Fruit fly (Drosophila melanogaster) whole organism, embryonic: Measurements from ENCODE around the gene CG7991.

Experiments used
- Atf3 ChIP-seq: fragments of 200-800 bp; sonication (Bioruptor generic); optimal IDR thresholded peaks from 3 replicates; lab custom pipeline; 2016; ENCODE audit warnings: missing biosample characterization, missing genetic modification characterization
- CG1024 ChIP-seq: fragments of 200-800 bp; sonication (Bioruptor generic); IDR thresholded peaks from 2 replicates; pipeline ENCODE4 v1.3.6; 2022; ENCODE audit warnings: missing biosample characterization, missing genetic modification characterization
- CG10462 ChIP-seq: fragments of 200-800 bp; sonication (Bioruptor generic); optimal IDR thresholded peaks from 2 replicates; lab custom pipeline; 2016; ENCODE audit warnings: missing biosample characterization, missing genetic modification characterization
- CG10543 ChIP-seq: fragments of 200-800 bp; sonication (Bioruptor generic); optimal IDR thresholded peaks from 3 replicates; lab custom pipeline; 2017; ENCODE audit warnings: missing biosample characterization, mild to moderate bottlenecking, missing genetic modification characterization, moderate library complexity
- CG11247 ChIP-seq: fragments of 200-800 bp; sonication (Bioruptor generic); IDR thresholded peaks from 2 replicates; pipeline ENCODE4 v1.3.6; 2022; ENCODE audit warnings: missing biosample characterization, missing genetic modification characterization
- CG11560 ChIP-seq: fragments of 200-800 bp; sonication (Bioruptor generic); IDR thresholded peaks from 3 replicates; pipeline ENCODE4 v1.3.6; 2022; ENCODE audit warnings: missing biosample characterization, missing genetic modification characterization
- CG13894 ChIP-seq: fragments of 200-800 bp; sonication (Bioruptor generic); optimal IDR thresholded peaks from 3 replicates; lab custom pipeline; 2018; ENCODE audit warnings: missing biosample characterization, mild to moderate bottlenecking, missing genetic modification characterization, moderate library complexity
- CG17361 ChIP-seq: fragments of 200-800 bp; sonication (Bioruptor generic); IDR thresholded peaks from 3 replicates; pipeline ENCODE4 v1.3.6; 2022; ENCODE audit warnings: missing biosample characterization, missing genetic modification characterization
- CG17385 ChIP-seq: fragments of 200-800 bp; sonication (Bioruptor generic); optimal IDR thresholded peaks from 3 replicates; lab custom pipeline; 2018; ENCODE audit warnings: missing biosample characterization, mild to moderate bottlenecking, missing genetic modification characterization
- CG1832 ChIP-seq: fragments of 200-800 bp; sonication (Bioruptor generic); optimal IDR thresholded peaks from 2 replicates; lab custom pipeline; 2017; ENCODE audit warnings: missing biosample characterization, mild to moderate bottlenecking, missing genetic modification characterization, inconsistent platforms
- CG33213 ChIP-seq: fragments of 200-800 bp; sonication (Bioruptor generic); optimal IDR thresholded peaks from 3 replicates; lab custom pipeline; 2016; ENCODE audit warnings: missing biosample characterization, missing genetic modification characterization
- CG4617 ChIP-seq: fragments of 200-800 bp; sonication (Bioruptor generic); optimal IDR thresholded peaks from 3 replicates; lab custom pipeline; 2016; ENCODE audit warnings: missing biosample characterization, missing genetic modification characterization, borderline replicate concordance
- CG4854 ChIP-seq: fragments of 200-800 bp; sonication (Bioruptor generic); optimal IDR thresholded peaks from 2 replicates; lab custom pipeline; 2016; ENCODE audit warnings: missing biosample characterization, missing genetic modification characterization, inconsistent platforms
- CG6683 ChIP-seq: fragments of 200-800 bp; sonication (Bioruptor generic); optimal IDR thresholded peaks from 2 replicates; lab custom pipeline; 2017; ENCODE audit warnings: missing biosample characterization, mild to moderate bottlenecking, missing genetic modification characterization, missing genetic modification reagents
- CG7928 ChIP-seq: fragments of 200-800 bp; sonication (Bioruptor generic); optimal IDR thresholded peaks from 2 replicates; lab custom pipeline; 2017; ENCODE audit warnings: missing biosample characterization, mild to moderate bottlenecking, missing genetic modification characterization
- CG8290 ChIP-seq, 3 experiments: fragments of 200-800 bp; sonication (Bioruptor generic); optimal IDR thresholded peaks; 2 replicates each; lab custom pipeline; 2016 to 2019; ENCODE audit warnings: missing biosample characterization in 3 of 3, missing genetic modification characterization in 3 of 3, mild to moderate bottlenecking in 2 of 3, moderate library complexity in 1 of 3
- CG9215 ChIP-seq: fragments of 200-800 bp; sonication (Bioruptor generic); IDR thresholded peaks from 2 replicates; pipeline ENCODE4 v1.3.6; 2022; ENCODE audit warnings: missing biosample characterization, missing genetic modification characterization
- Camta ChIP-seq: fragments of 200-800 bp; sonication (Bioruptor generic); optimal IDR thresholded peaks from 2 replicates; lab custom pipeline; 2016; ENCODE audit warnings: missing biosample characterization, missing genetic modification characterization
- Deaf1 ChIP-seq: fragments of 200-800 bp; optimal IDR thresholded peaks from 3 replicates; lab custom pipeline; 2019; ENCODE audit warnings: missing biosample characterization, mild to moderate bottlenecking, missing genetic modification characterization, moderate library complexity
- Dip2 ChIP-seq: fragments of 200-800 bp; sonication (Bioruptor generic); IDR thresholded peaks from 2 replicates; pipeline ENCODE4 v1.3.6; 2022; ENCODE audit warnings: missing biosample characterization, missing genetic modification characterization
- E2f1 ChIP-seq: fragments of 200-800 bp; sonication (Bioruptor generic); IDR thresholded peaks from 2 replicates; pipeline ENCODE4 v1.3.6; 2022; ENCODE audit warnings: missing biosample characterization, missing genetic modification characterization
- Eip74EF ChIP-seq, 2 experiments: fragments of 200-800 bp in 1 of 2; fragments of >200 bp in 1 of 2; sonication (Bioruptor generic) in 1 of 2; optimal IDR thresholded peaks; 2 replicates each; lab custom pipeline; 2017 to 2019; ENCODE audit warnings: missing biosample characterization in 2 of 2, missing genetic modification characterization in 2 of 2, mild to moderate bottlenecking in 1 of 2, moderate library complexity in 1 of 2
- Hr39 ChIP-seq: fragments of >200 bp; optimal IDR thresholded peaks from 2 replicates; lab custom pipeline; 2017
- Jarid2 ChIP-seq: fragments of 200-800 bp; sonication (Bioruptor generic); optimal IDR thresholded peaks from 3 replicates; lab custom pipeline; 2017; ENCODE audit warnings: mild to moderate bottlenecking, missing biosample characterization, missing genetic modification reagents, missing genetic modification characterization
- MESR4 ChIP-seq: fragments of 200-800 bp; sonication (Bioruptor generic); optimal IDR thresholded peaks from 2 replicates; lab custom pipeline; 2018; ENCODE audit warnings: missing biosample characterization, mild to moderate bottlenecking, missing genetic modification characterization, moderate library complexity
- Med ChIP-seq: fragments of 200-800 bp; sonication (Bioruptor generic); peaks from one replicate; lab custom pipeline; 2016; ENCODE audit warnings: missing biosample characterization, missing genetic modification characterization, mild to moderate bottlenecking, inconsistent platforms, moderate library complexity
- NfI ChIP-seq: fragments of 200-800 bp; sonication (Bioruptor generic); optimal IDR thresholded peaks from 3 replicates; lab custom pipeline; 2018; ENCODE audit warnings: missing biosample characterization, mild to moderate bottlenecking, missing genetic modification characterization, moderate library complexity
- Trl ChIP-seq, 3 experiments: fragments of >200 bp in 2 of 3; fragments of 200-800 bp in 1 of 3; sonication (Bioruptor generic) in 1 of 3; optimal IDR thresholded peaks; 2 replicates in 1 of 3; 3 replicates in 2 of 3; lab custom pipeline; 2016 to 2017; ENCODE audit warnings: missing biosample characterization in 1 of 3, missing genetic modification characterization in 1 of 3
- amos ChIP-seq: fragments of 200-800 bp; sonication (Bioruptor generic); IDR thresholded peaks from 2 replicates; pipeline ENCODE4 v1.3.6; 2022; ENCODE audit warnings: missing biosample characterization, missing genetic modification characterization; ENCODE audit not compliant: partially characterized antibody
- bcd ChIP-seq: fragments of 200-800 bp; sonication (Bioruptor generic); optimal IDR thresholded peaks from 2 replicates; lab custom pipeline; 2017; ENCODE audit warnings: missing biosample characterization, mild to moderate bottlenecking, missing genetic modification characterization
- bigmax ChIP-seq: fragments of 200-800 bp; sonication (Bioruptor generic); optimal IDR thresholded peaks from 2 replicates; lab custom pipeline; 2018; ENCODE audit warnings: missing biosample characterization, mild to moderate bottlenecking, missing genetic modification characterization
- dmrt99B ChIP-seq: fragments of 200-800 bp; sonication (Bioruptor generic); optimal IDR thresholded peaks from 2 replicates; lab custom pipeline; 2018; ENCODE audit warnings: missing biosample characterization, mild to moderate bottlenecking, missing genetic modification characterization, moderate library complexity
- ems ChIP-seq: fragments of 200-800 bp; sonication (Bioruptor generic); optimal IDR thresholded peaks from 3 replicates; lab custom pipeline; 2016; ENCODE audit warnings: missing biosample characterization, missing genetic modification characterization
- esg ChIP-seq: fragments of 200-800 bp; sonication (Bioruptor generic); conservative IDR thresholded peaks from 2 replicates; pipeline ENCODE4 v1.3.6; 2022; ENCODE audit warnings: missing biosample characterization, missing genetic modification characterization
- ftz-f1 ChIP-seq: fragments of 200-800 bp; sonication (Bioruptor generic); optimal IDR thresholded peaks from 2 replicates; lab custom pipeline; 2016; ENCODE audit warnings: missing biosample characterization, missing genetic modification characterization
- lab ChIP-seq: fragments of 200-800 bp; sonication (Bioruptor generic); optimal IDR thresholded peaks from 3 replicates; lab custom pipeline; 2017; ENCODE audit warnings: missing biosample characterization, missing genetic modification characterization, mild to moderate bottlenecking, moderate library complexity, missing genetic modification reagents
- mirr ChIP-seq: fragments of 200-800 bp; sonication (Bioruptor generic); optimal IDR thresholded peaks from 3 replicates; lab custom pipeline; 2018; ENCODE audit warnings: missing biosample characterization, mild to moderate bottlenecking, missing genetic modification characterization
- nom ChIP-seq: fragments of 200-800 bp; sonication (Bioruptor generic); optimal IDR thresholded peaks from 2 replicates; lab custom pipeline; 2017; ENCODE audit warnings: missing biosample characterization, missing genetic modification characterization, mild to moderate bottlenecking, moderate library complexity, missing genetic modification reagents
- onecut ChIP-seq: fragments of 200-800 bp; sonication (Bioruptor generic); IDR thresholded peaks from 2 replicates; pipeline ENCODE4 v1.3.6; 2022; ENCODE audit warnings: missing biosample characterization, missing genetic modification characterization
- phol ChIP-seq: fragments of 200-800 bp; sonication (Bioruptor generic); optimal IDR thresholded peaks from 3 replicates; lab custom pipeline; 2018; ENCODE audit warnings: missing biosample characterization, mild to moderate bottlenecking, missing genetic modification characterization, moderate library complexity
- salm ChIP-seq: fragments of 200-800 bp; sonication (Bioruptor generic); optimal IDR thresholded peaks from 2 replicates; lab custom pipeline; 2018; ENCODE audit warnings: missing biosample characterization, mild to moderate bottlenecking, missing genetic modification characterization
- scrt ChIP-seq: fragments of 200-800 bp; sonication (Bioruptor generic); optimal IDR thresholded peaks from 2 replicates; lab custom pipeline; 2018; ENCODE audit warnings: missing biosample characterization, mild to moderate bottlenecking, missing genetic modification characterization, moderate library complexity
- slou ChIP-seq: fragments of 200-800 bp; sonication (Bioruptor generic); optimal IDR thresholded peaks from 3 replicates; lab custom pipeline; 2016; ENCODE audit warnings: missing biosample characterization, missing genetic modification characterization
- ttk ChIP-seq: fragments of 200-800 bp; sonication (Bioruptor generic); IDR thresholded peaks from 2 replicates; pipeline ENCODE4 v2.1.2; 2022; ENCODE audit warnings: missing biosample characterization, missing genetic modification characterization
- unc-4 ChIP-seq: fragments of 200-800 bp; sonication (Bioruptor generic); IDR thresholded peaks from 2 replicates; pipeline ENCODE4 v1.3.6; 2022; ENCODE audit warnings: missing biosample characterization, missing genetic modification characterization; ENCODE audit not compliant: partially characterized antibody
- vnd ChIP-seq: fragments of 200-800 bp; sonication (Bioruptor generic); IDR thresholded peaks from 3 replicates; pipeline ENCODE4 v1.3.6; 2022; ENCODE audit warnings: missing biosample characterization, missing genetic modification characterization; ENCODE audit not compliant: partially characterized antibody
- z ChIP-seq: fragments of 200-800 bp; sonication (Bioruptor generic); IDR thresholded peaks from 3 replicates; pipeline ENCODE4 v1.3.6; 2022; ENCODE audit warnings: missing biosample characterization, missing genetic modification characterization

Gene CG7991

dm6 chr3L:1628176-1628866, 46.2 kb upstream of the CG7991 start, which contains the start of gene CG13928 (continued):
- TF ChIP-seq NfI: no peak
- TF ChIP-seq CG13894 (tag; lab: Kevin White, UChicago): peak; percentile 98
- TF ChIP-seq Jarid2 (GFP tag; lab: Kevin White, UChicago): peak; percentile 66
- peak; percentile 42 for TF ChIP-seq scrt (GFP tag; lab: Kevin White, UChicago)
- no peak for TF ChIP-seq amos (GFP tag; lab: Robert Waterston, UW)
- no peak for TF ChIP-seq CG17385 (GFP tag; lab: Kevin White, UChicago)
- TF ChIP-seq CG9215: no peak
- TF ChIP-seq Hr39 (lab: Kevin White, UChicago): no peak
- no peak for TF ChIP-seq salm (tag; lab: Kevin White, UChicago)
- no peak for TF ChIP-seq MESR4 (GFP tag; lab: Kevin White, UChicago)
- TF ChIP-seq bigmax (GFP tag; lab: Kevin White, UChicago): peak; percentile 81
- no peak for TF ChIP-seq CG10462 (GFP tag; lab: Kevin White, UChicago)
- no peak for TF ChIP-seq CG11247 (GFP tag; lab: Robert Waterston, UW)
- no peak for TF ChIP-seq CG7928 (GFP tag; lab: Kevin White, UChicago)
- TF ChIP-seq nom (GFP tag; lab: Kevin White, UChicago): peak; percentile 23
- TF ChIP-seq CG11560 (tag; lab: Robert Waterston, UW): no peak
- no peak for TF ChIP-seq Camta
- 0 out of 2 replicates have a peak, but pooled peaks have one; percentile 20 for TF ChIP-seq CG1024 (GFP tag; lab: Robert Waterston, UW)
- no peak for TF ChIP-seq slou (GFP tag; lab: Kevin White, UChicago)
- peak; percentile 9 for TF ChIP-seq lab (GFP tag; lab: Kevin White, UChicago)
- no peak for TF ChIP-seq CG17361
- peak; percentile 3 for TF ChIP-seq bcd (GFP tag; lab: Kevin White, UChicago)
- no peak for TF ChIP-seq CG33213
- TF ChIP-seq Med (GFP tag; lab: Kevin White, UChicago): peak; percentile 53
- TF ChIP-seq ttk (GFP tag; lab: Robert Waterston, UW): 0 out of 2 replicates have a peak, but pooled peaks have one; percentile 17
- TF ChIP-seq ems (GFP tag; lab: Kevin White, UChicago): no peak
- TF ChIP-seq CG4617 (GFP tag; lab: Kevin White, UChicago): no peak
- TF ChIP-seq z (GFP tag; lab: Robert Waterston, UW): peak; percentile 60; the same call in 1 of the 3 replicates
- no peak for TF ChIP-seq Eip74EF (GFP tag; optimal IDR thresholded peaks at IDR 0.05; lab: Kevin White, UChicago)
- TF ChIP-seq CG4854 (GFP tag; lab: Kevin White, UChicago): no peak
- TF ChIP-seq CG6683 (GFP tag; lab: Kevin White, UChicago): no peak
- TF ChIP-seq dmrt99B: no peak
- TF ChIP-seq onecut (GFP tag; lab: Robert Waterston, UW): no peak
- peak; percentile 19 for TF ChIP-seq CG10543 (GFP tag; lab: Kevin White, UChicago)
- no peak for TF ChIP-seq mirr (GFP tag; lab: Kevin White, UChicago)
- 0 out of 3 replicates have a peak, but pooled peaks have one; percentile 12 for TF ChIP-seq vnd (GFP tag; lab: Robert Waterston, UW)
- peak; percentile 24 to 53 for TF ChIP-seq Trl (optimal IDR thresholded peaks at IDR 0.05; lab: Kevin White, UChicago)
- TF ChIP-seq Trl (GFP tag; optimal IDR thresholded peaks at IDR 0.05; lab: Kevin White, UChicago): no peak
- TF ChIP-seq esg (GFP tag; lab: Robert Waterston, UW): no peak
- TF ChIP-seq phol (tag; lab: Kevin White, UChicago): no peak
- peak; percentile 94 for TF ChIP-seq Deaf1
- TF ChIP-seq unc-4 (GFP tag; lab: Robert Waterston, UW): no peak
- TF ChIP-seq CG8290 (GFP tag; optimal IDR thresholded peaks at IDR 0.05; lab: Kevin White, UChicago): no peak
- TF ChIP-seq CG8290 (tag; optimal IDR thresholded peaks at IDR 0.05; lab: Kevin White, UChicago): no peak
- no peak for TF ChIP-seq Dip2 (GFP tag; lab: Robert Waterston, UW)
- TF ChIP-seq ftz-f1: no peak
- no peak for TF ChIP-seq CG1832 (GFP tag; lab: Kevin White, UChicago)
- no peak for TF ChIP-seq Atf3
- TF ChIP-seq E2f1: no peak
- TF ChIP-seq, all 482 proteins: peak for 49
